Worm (Caenorhabditis elegans) whole organism, L1 larva: ENCODE data around the gene crn-6.

Source experiments
- F16B12.6 ChIP-seq: fragments of 150-350 bp; optimal IDR thresholded peaks from 2 replicates; lab custom pipeline; 2014; ENCODE audit warnings: missing biosample characterization, missing genetic modification characterization
- alr-1 ChIP-seq: fragments of 200-800 bp; sonication (Bioruptor generic); optimal IDR thresholded peaks from 2 replicates; lab custom pipeline; 2018; ENCODE audit warnings: borderline replicate concordance, mild to moderate bottlenecking, missing genetic modification characterization, missing compliant biosample characterization
- blmp-1 ChIP-seq: fragments of 150-350 bp; optimal IDR thresholded peaks from 2 replicates; lab custom pipeline; 2014; ENCODE audit warnings: missing biosample characterization, missing genetic modification characterization
- ceh-63 ChIP-seq: fragments of 200-800 bp; sonication (Bioruptor generic); optimal IDR thresholded peaks from 2 replicates; lab custom pipeline; 2018; ENCODE audit warnings: mild to moderate bottlenecking, missing genetic modification characterization, missing compliant biosample characterization
- ceh-8 ChIP-seq: fragments of 200-800 bp; sonication (Bioruptor generic); optimal IDR thresholded peaks from 2 replicates; lab custom pipeline; 2018; ENCODE audit warnings: mild to moderate bottlenecking, missing genetic modification characterization, moderate library complexity, missing compliant biosample characterization
- ceh-82 ChIP-seq, 3 experiments: fragments of 150-350 bp in 1 of 3; sonication (generic microtip) in 2 of 3; optimal IDR thresholded peaks; 2 replicates each; lab custom pipeline; 2014 to 2017; ENCODE audit warnings: missing biosample characterization in 3 of 3, missing genetic modification characterization in 3 of 3
- ceh-88 ChIP-seq: fragments of 200-800 bp; sonication (Bioruptor generic); IDR thresholded peaks from 2 replicates; pipeline ENCODE4 v1.3.6; 2022; ENCODE audit warnings: missing genetic modification characterization, missing compliant biosample characterization
- dpl-1 ChIP-seq, 3 experiments: fragments of 150-350 bp in 2 of 3; sonication (generic microtip) in 1 of 3; optimal IDR thresholded peaks; 2 replicates each; lab custom pipeline; 2014 to 2017; ENCODE audit warnings: missing biosample characterization in 3 of 3, missing genetic modification characterization in 3 of 3, missing genetic modification reagents in 3 of 3
- efl-1 ChIP-seq, 4 experiments: fragments of 150-350 bp; optimal IDR thresholded peaks in 3 of 4; peaks in 1 of 4; 1 replicate in 1 of 4; 2 replicates in 3 of 4; lab custom pipeline; 2014; ENCODE audit warnings: missing biosample characterization in 2 of 4, missing genetic modification characterization in 2 of 4, missing genetic modification reagents in 2 of 4
- egl-13 ChIP-seq: sonication (generic microtip); optimal IDR thresholded peaks from 2 replicates; lab custom pipeline; 2016; ENCODE audit warnings: missing genotype, missing genetic modification reagents, missing genetic modification characterization, missing compliant biosample characterization
- elt-2 ChIP-seq: sonication (generic microtip); optimal IDR thresholded peaks from 2 replicates; lab custom pipeline; 2016; ENCODE audit warnings: missing genetic modification characterization, mild to moderate bottlenecking, inconsistent platforms, missing compliant biosample characterization, missing genetic modification reagents
- elt-3 ChIP-seq, 6 experiments: fragments of 150-350 bp in 1 of 6; sonication (generic microtip); optimal IDR thresholded peaks; 2 replicates each; lab custom pipeline; 2017 to 2018; ENCODE audit warnings: missing biosample characterization in 6 of 6, missing genetic modification characterization in 6 of 6, inconsistent platforms in 1 of 6
- fkh-8 ChIP-seq: sonication (generic microtip); optimal IDR thresholded peaks from 2 replicates; lab custom pipeline; 2016; ENCODE audit warnings: mild to moderate bottlenecking, missing genetic modification characterization, missing compliant biosample characterization
- grh-1 ChIP-seq: fragments of 200-800 bp; sonication (Bioruptor generic); IDR thresholded peaks from 2 replicates; pipeline ENCODE4 v1.3.6; 2022; ENCODE audit warnings: missing genetic modification reagents, missing genetic modification characterization, missing compliant biosample characterization
- hlh-17 ChIP-seq: fragments of 200-800 bp; sonication (Bioruptor generic); optimal IDR thresholded peaks from 2 replicates; lab custom pipeline; 2018; ENCODE audit warnings: missing genetic modification characterization, mild to moderate bottlenecking, missing compliant biosample characterization, moderate library complexity, borderline replicate concordance
- isw-1 ChIP-seq: fragments of 200-800 bp; sonication (Bioruptor generic); IDR thresholded peaks from 2 replicates; pipeline ENCODE4 v1.3.6; 2022; ENCODE audit warnings: missing genetic modification characterization, missing compliant biosample characterization
- lin-14 ChIP-seq: fragments of 200-800 bp; sonication (Bioruptor generic); optimal IDR thresholded peaks from 2 replicates; lab custom pipeline; 2018; ENCODE audit warnings: mild to moderate bottlenecking, missing genetic modification characterization, moderate library complexity, missing compliant biosample characterization
- lin-15B ChIP-seq: fragments of 150-350 bp; sonication (generic microtip); optimal IDR thresholded peaks from 3 replicates; lab custom pipeline; 2014; ENCODE audit warnings: missing biosample characterization, missing genetic modification characterization
- lin-35 ChIP-seq, 2 experiments: fragments of 150-350 bp; optimal IDR thresholded peaks; 2 replicates each; lab custom pipeline; 2014; ENCODE audit warnings: missing biosample characterization in 2 of 2, missing genetic modification characterization in 2 of 2, missing genetic modification reagents in 2 of 2
- lin-39 ChIP-seq: fragments of 150-350 bp; optimal IDR thresholded peaks from 2 replicates; lab custom pipeline; 2014; ENCODE audit warnings: missing biosample characterization, missing genetic modification reagents, missing genetic modification characterization
- lsy-2 ChIP-seq, 2 experiments: fragments of 150-350 bp; optimal IDR thresholded peaks; 2 replicates each; lab custom pipeline; 2014; ENCODE audit warnings: missing biosample characterization in 2 of 2, missing genetic modification characterization in 2 of 2
- mab-9 ChIP-seq: fragments of 200-800 bp; sonication (Bioruptor generic); IDR thresholded peaks from 2 replicates; pipeline ENCODE4 v1.3.6; 2022; ENCODE audit warnings: missing genetic modification reagents, missing genetic modification characterization, missing compliant biosample characterization
- mep-1 ChIP-seq: fragments of 150-350 bp; optimal IDR thresholded peaks from 2 replicates; lab custom pipeline; 2014; ENCODE audit warnings: missing biosample characterization, missing genetic modification characterization
- nhr-12 ChIP-seq: sonication (generic microtip); optimal IDR thresholded peaks from 2 replicates; lab custom pipeline; 2017; ENCODE audit warnings: missing biosample characterization, missing genetic modification characterization
- nhr-19 ChIP-seq: fragments of 200-800 bp; sonication (Bioruptor generic); conservative IDR thresholded peaks from 2 replicates; pipeline ENCODE4 v1.3.6; 2022; ENCODE audit warnings: missing genetic modification characterization, missing compliant biosample characterization
- nhr-20 ChIP-seq: sonication (generic microtip); optimal IDR thresholded peaks from 2 replicates; lab custom pipeline; 2016; ENCODE audit warnings: mild to moderate bottlenecking, missing genetic modification characterization, missing compliant biosample characterization
- nhr-47 ChIP-seq: sonication (generic microtip); optimal IDR thresholded peaks from 2 replicates; lab custom pipeline; 2016; ENCODE audit warnings: mild to moderate bottlenecking, missing genetic modification characterization, moderate library complexity, missing compliant biosample characterization
- nhr-71 ChIP-seq: sonication (generic microtip); optimal IDR thresholded peaks from 2 replicates; lab custom pipeline; 2016; ENCODE audit warnings: mild to moderate bottlenecking, missing genetic modification characterization, moderate library complexity, missing compliant biosample characterization
- pag-3 ChIP-seq: sonication (generic microtip); optimal IDR thresholded peaks from 2 replicates; lab custom pipeline; 2017; ENCODE audit warnings: missing genetic modification characterization, mild to moderate bottlenecking, missing compliant biosample characterization, antibody characterized with exemption, borderline replicate concordance; ENCODE audit not compliant: insufficient read depth
- rnt-1 ChIP-seq: sonication (generic microtip); optimal IDR thresholded peaks from 2 replicates; lab custom pipeline; 2016; ENCODE audit warnings: mild to moderate bottlenecking, missing genetic modification characterization, moderate library complexity, missing compliant biosample characterization
- snpc-4 ChIP-seq: fragments of 150-350 bp; optimal IDR thresholded peaks from 2 replicates; lab custom pipeline; 2014; ENCODE audit warnings: missing biosample characterization, missing genetic modification characterization
- snu-23 ChIP-seq: sonication (generic microtip); optimal IDR thresholded peaks from 2 replicates; lab custom pipeline; 2016; ENCODE audit warnings: missing genetic modification characterization, missing compliant biosample characterization
- swsn-7 ChIP-seq: sonication (generic microtip); optimal IDR thresholded peaks from 2 replicates; lab custom pipeline; 2016; ENCODE audit warnings: missing genetic modification characterization, missing compliant biosample characterization
- unc-30 ChIP-seq: sonication (generic microtip); optimal IDR thresholded peaks from 2 replicates; lab custom pipeline; 2017; ENCODE audit warnings: missing biosample characterization, missing genetic modification characterization
- unc-62 ChIP-seq: fragments of 150-350 bp; optimal IDR thresholded peaks from 2 replicates; lab custom pipeline; 2014; ENCODE audit warnings: missing biosample characterization, missing genetic modification reagents, missing genetic modification characterization
- unc-86 ChIP-seq: sonication (generic microtip); optimal IDR thresholded peaks from 2 replicates; lab custom pipeline; 2016; ENCODE audit warnings: missing genetic modification characterization, missing compliant biosample characterization
- ztf-4 ChIP-seq: fragments of 150-350 bp; optimal IDR thresholded peaks from 2 replicates; lab custom pipeline; 2014; ENCODE audit warnings: missing biosample characterization, missing genetic modification characterization

Gene crn-6

ce11 chrIII:9406600-9406999 is 39.5 kb downstream of the crn-6 start, which contains the start of gene T26G10.1 (continued):
- peak; percentile 94 for TF ChIP-seq F16B12.6 (tag; lab: Kevin White, UChicago)
- TF ChIP-seq nhr-12 (tag; lab: Kevin White, UChicago), result no peak
- peak; percentile 87 for TF ChIP-seq nhr-47 (tag; lab: Kevin White, UChicago)
- TF ChIP-seq grh-1, result peak; percentile 68
- peak; percentile 76 to 83 for TF ChIP-seq efl-1 (optimal IDR thresholded peaks at IDR 0.05; lab: Kevin White, UChicago)
- peak; percentile 73 to 97 for TF ChIP-seq efl-1 (GFP tag; optimal IDR thresholded peaks at IDR 0.05 in 1 of 2; lab: Kevin White, UChicago)
- TF ChIP-seq unc-86 (tag; lab: Kevin White, UChicago), result peak; percentile 82
- no peak for TF ChIP-seq ceh-63 (GFP tag; lab: Kevin White, UChicago)
- peak; percentile 84 for TF ChIP-seq swsn-7
- TF ChIP-seq dpl-1 (GFP tag; optimal IDR thresholded peaks at IDR 0.05; lab: Kevin White, UChicago), result peak; percentile 73 to 79 (median 78)
- TF ChIP-seq mep-1 (tag; lab: Kevin White, UChicago), result peak; percentile 78
- no peak for TF ChIP-seq alr-1 (tag; lab: Kevin White, UChicago)
- no peak for TF ChIP-seq unc-62 (GFP tag; lab: Kevin White, UChicago)
- TF ChIP-seq ceh-88 (GFP tag; lab: Robert Waterston, UW), result peak; percentile 74
- no peak for TF ChIP-seq pag-3 (tag; lab: Kevin White, UChicago)
- peak; percentile 91 for TF ChIP-seq nhr-19
- TF ChIP-seq egl-13 (tag; lab: Kevin White, UChicago), result peak; percentile 56
- peak; percentile 70 for TF ChIP-seq fkh-8
- peak; percentile 88 for TF ChIP-seq lsy-2 (tag; optimal IDR thresholded peaks at IDR 0.05; lab: Kevin White, UChicago)
- TF ChIP-seq blmp-1 (tag; lab: Kevin White, UChicago), result peak; percentile 93
- TF ChIP-seq ceh-82 (tag; optimal IDR thresholded peaks at IDR 0.05; lab: Kevin White, UChicago), result peak; percentile 62 to 75 (median 65)
- peak; percentile 85 for TF ChIP-seq mab-9 (GFP tag; lab: Robert Waterston, UW)
- TF ChIP-seq lin-15B (tag; lab: Kevin White, UChicago), result peak; percentile 83
- TF ChIP-seq elt-2 (tag; lab: Kevin White, UChicago), result peak; percentile 26
- TF ChIP-seq ceh-8 (GFP tag; lab: Kevin White, UChicago), result peak; percentile 71
- peak; percentile 68 for TF ChIP-seq lin-39 (tag; lab: Kevin White, UChicago)
- TF ChIP-seq unc-30 (tag; lab: Kevin White, UChicago), result no peak
- peak; percentile 80 for TF ChIP-seq snpc-4 (tag; lab: Kevin White, UChicago)
- TF ChIP-seq elt-3 (tag; optimal IDR thresholded peaks at IDR 0.05; lab: Kevin White, UChicago), result peak in 1 of 6 experiments; percentile 33
- peak; percentile 83 for TF ChIP-seq nhr-20

ce11 chrIII:9408304-9408703 is 41.2 kb downstream of the crn-6 start:
- TF ChIP-seq isw-1 (GFP tag; lab: Robert Waterston, UW) (peak; percentile 49), nhr-20 (peak; percentile 30), dpl-1 (GFP tag; optimal IDR thresholded peaks at IDR 0.05; lab: Kevin White, UChicago) (peak in 2 of 3 experiments; percentile 19 to 26), efl-1 (optimal IDR thresholded peaks at IDR 0.05; lab: Kevin White, UChicago) (peak; percentile 21 to 50), efl-1 (GFP tag; optimal IDR thresholded peaks at IDR 0.05 in 1 of 2; lab: Kevin White, UChicago) (peak; percentile 30 to 54), lin-35 (GFP tag; optimal IDR thresholded peaks at IDR 0.05; lab: Kevin White, UChicago) (peak in 1 of 2 experiments; percentile 43), lin-15B (tag; lab: Kevin White, UChicago) (peak; percentile 61), snu-23 (peak; percentile 12), nhr-47 (tag; lab: Kevin White, UChicago) (peak; percentile 35), snpc-4 (tag; lab: Kevin White, UChicago) (peak; percentile 95), lin-14 (GFP tag; lab: Kevin White, UChicago) (peak; percentile 29), nhr-19 (peak; percentile 64), grh-1 (peak; percentile 54; the same call in 1 of the 2 replicates), nhr-71 (tag; lab: Kevin White, UChicago) (peak; percentile 40), rnt-1 (tag; lab: Kevin White, UChicago) (peak; percentile 33)

- TF ChIP-seq hlh-17 (GFP tag; lab: Kevin White, UChicago) (no peak), ztf-4 (no peak), efl-1 (optimal IDR thresholded peaks at IDR 0.05; lab: Kevin White, UChicago) (no peak), efl-1 (GFP tag; optimal IDR thresholded peaks at IDR 0.05 in 1 of 2; lab: Kevin White, UChicago) (peak in 1 of 2 experiments; percentile 14)
- TF ChIP-seq, all 84 proteins: peak for 1
Observed at ce11 chrIII:9413340-9413739, 46.3 kb downstream of the crn-6 start, which contains the start of gene T26G10.3. T26G10.3 (minus strand) TSS chrIII:9413440.
